Worm (Caenorhabditis elegans) whole organism, L1 larva: ENCODE measurements around the gene ZK892.5.

Experiments used
- C04F5.9 ChIP-seq: sonication (generic microtip); optimal IDR thresholded peaks from 2 replicates; lab custom pipeline; 2016; ENCODE audit warnings: missing genetic modification characterization, missing compliant biosample characterization
- C16A3.4 ChIP-seq: fragments of 150-350 bp; optimal IDR thresholded peaks from 2 replicates; lab custom pipeline; 2014; ENCODE audit warnings: missing biosample characterization, missing genetic modification characterization
- aha-1 ChIP-seq: fragments of 150-350 bp; optimal IDR thresholded peaks from 2 replicates; lab custom pipeline; 2014; ENCODE audit warnings: missing biosample characterization, missing genetic modification characterization
- alr-1 ChIP-seq: fragments of 200-800 bp; sonication (Bioruptor generic); optimal IDR thresholded peaks from 2 replicates; lab custom pipeline; 2018; ENCODE audit warnings: borderline replicate concordance, mild to moderate bottlenecking, missing genetic modification characterization, missing compliant biosample characterization
- ceh-82 ChIP-seq, 3 experiments: fragments of 150-350 bp in 1 of 3; sonication (generic microtip) in 2 of 3; optimal IDR thresholded peaks; 2 replicates each; lab custom pipeline; 2014 to 2017; ENCODE audit warnings: missing biosample characterization in 3 of 3, missing genetic modification characterization in 3 of 3
- ces-1 ChIP-seq: fragments of 150-350 bp; optimal IDR thresholded peaks from 2 replicates; lab custom pipeline; 2014; ENCODE audit warnings: missing biosample characterization, missing genetic modification reagents, missing genetic modification characterization
- dpl-1 ChIP-seq, 3 experiments: fragments of 150-350 bp in 2 of 3; sonication (generic microtip) in 1 of 3; optimal IDR thresholded peaks; 2 replicates each; lab custom pipeline; 2014 to 2017; ENCODE audit warnings: missing biosample characterization in 3 of 3, missing genetic modification characterization in 3 of 3, missing genetic modification reagents in 3 of 3
- efl-1 ChIP-seq, 4 experiments: fragments of 150-350 bp; optimal IDR thresholded peaks in 3 of 4; peaks in 1 of 4; 1 replicate in 1 of 4; 2 replicates in 3 of 4; lab custom pipeline; 2014; ENCODE audit warnings: missing biosample characterization in 2 of 4, missing genetic modification characterization in 2 of 4, missing genetic modification reagents in 2 of 4
- egl-13 ChIP-seq: sonication (generic microtip); optimal IDR thresholded peaks from 2 replicates; lab custom pipeline; 2016; ENCODE audit warnings: missing genotype, missing genetic modification reagents, missing genetic modification characterization, missing compliant biosample characterization
- egl-27 ChIP-seq, 2 experiments: fragments of 150-350 bp in 1 of 2; sonication (generic microtip); optimal IDR thresholded peaks; 3 replicates each; lab custom pipeline; 2017 to 2018; ENCODE audit warnings: missing biosample characterization in 2 of 2, missing genetic modification characterization in 2 of 2, missing genetic modification reagents in 2 of 2
- elt-2 ChIP-seq: sonication (generic microtip); optimal IDR thresholded peaks from 2 replicates; lab custom pipeline; 2016; ENCODE audit warnings: missing genetic modification characterization, mild to moderate bottlenecking, inconsistent platforms, missing compliant biosample characterization, missing genetic modification reagents
- elt-3 ChIP-seq, 6 experiments: fragments of 150-350 bp in 1 of 6; sonication (generic microtip); optimal IDR thresholded peaks; 2 replicates each; lab custom pipeline; 2017 to 2018; ENCODE audit warnings: missing biosample characterization in 6 of 6, missing genetic modification characterization in 6 of 6, inconsistent platforms in 1 of 6
- ets-5 ChIP-seq: fragments of 200-800 bp; sonication (Bioruptor generic); IDR thresholded peaks from 2 replicates; pipeline ENCODE4 v1.3.6; 2022; ENCODE audit warnings: missing genetic modification characterization, missing compliant biosample characterization
- fkh-10 ChIP-seq: sonication (generic microtip); optimal IDR thresholded peaks from 2 replicates; lab custom pipeline; 2017; ENCODE audit warnings: missing biosample characterization, missing genetic modification reagents, missing genetic modification characterization
- fos-1 ChIP-seq: fragments of 150-350 bp; optimal IDR thresholded peaks from 2 replicates; lab custom pipeline; 2014; ENCODE audit warnings: missing biosample characterization, missing genetic modification characterization
- grh-1 ChIP-seq: fragments of 200-800 bp; sonication (Bioruptor generic); IDR thresholded peaks from 2 replicates; pipeline ENCODE4 v1.3.6; 2022; ENCODE audit warnings: missing genetic modification reagents, missing genetic modification characterization, missing compliant biosample characterization
- hlh-17 ChIP-seq: fragments of 200-800 bp; sonication (Bioruptor generic); optimal IDR thresholded peaks from 2 replicates; lab custom pipeline; 2018; ENCODE audit warnings: missing genetic modification characterization, mild to moderate bottlenecking, missing compliant biosample characterization, moderate library complexity, borderline replicate concordance
- hlh-4 ChIP-seq: sonication (generic microtip); optimal IDR thresholded peaks from 2 replicates; lab custom pipeline; 2016; ENCODE audit warnings: mild to moderate bottlenecking, missing genetic modification characterization, missing compliant biosample characterization
- lin-13 ChIP-seq: fragments of 150-350 bp; optimal IDR thresholded peaks from 2 replicates; lab custom pipeline; 2014; ENCODE audit warnings: missing biosample characterization, missing genetic modification reagents, missing genetic modification characterization
- lin-14 ChIP-seq: fragments of 200-800 bp; sonication (Bioruptor generic); optimal IDR thresholded peaks from 2 replicates; lab custom pipeline; 2018; ENCODE audit warnings: mild to moderate bottlenecking, missing genetic modification characterization, moderate library complexity, missing compliant biosample characterization
- lin-35 ChIP-seq, 2 experiments: fragments of 150-350 bp; optimal IDR thresholded peaks; 2 replicates each; lab custom pipeline; 2014; ENCODE audit warnings: missing biosample characterization in 2 of 2, missing genetic modification characterization in 2 of 2, missing genetic modification reagents in 2 of 2
- lin-39 ChIP-seq: fragments of 150-350 bp; optimal IDR thresholded peaks from 2 replicates; lab custom pipeline; 2014; ENCODE audit warnings: missing biosample characterization, missing genetic modification reagents, missing genetic modification characterization
- lsy-2 ChIP-seq, 2 experiments: fragments of 150-350 bp; optimal IDR thresholded peaks; 2 replicates each; lab custom pipeline; 2014; ENCODE audit warnings: missing biosample characterization in 2 of 2, missing genetic modification characterization in 2 of 2
- mab-9 ChIP-seq: fragments of 200-800 bp; sonication (Bioruptor generic); IDR thresholded peaks from 2 replicates; pipeline ENCODE4 v1.3.6; 2022; ENCODE audit warnings: missing genetic modification reagents, missing genetic modification characterization, missing compliant biosample characterization
- mdl-1 ChIP-seq, 2 experiments: fragments of 150-350 bp; optimal IDR thresholded peaks; 2 replicates each; lab custom pipeline; 2014 to 2017; ENCODE audit warnings: missing biosample characterization in 2 of 2, missing genetic modification characterization in 2 of 2, inconsistent platforms in 1 of 2
- nhr-19 ChIP-seq: fragments of 200-800 bp; sonication (Bioruptor generic); conservative IDR thresholded peaks from 2 replicates; pipeline ENCODE4 v1.3.6; 2022; ENCODE audit warnings: missing genetic modification characterization, missing compliant biosample characterization
- nhr-20 ChIP-seq: sonication (generic microtip); optimal IDR thresholded peaks from 2 replicates; lab custom pipeline; 2016; ENCODE audit warnings: mild to moderate bottlenecking, missing genetic modification characterization, missing compliant biosample characterization
- nhr-237 ChIP-seq: fragments of 150-350 bp; optimal IDR thresholded peaks from 2 replicates; lab custom pipeline; 2014; ENCODE audit warnings: missing biosample characterization, missing genetic modification characterization
- nhr-28 ChIP-seq: fragments of 150-350 bp; optimal IDR thresholded peaks from 2 replicates; lab custom pipeline; 2014; ENCODE audit warnings: missing biosample characterization, missing genetic modification characterization
- nhr-71 ChIP-seq: sonication (generic microtip); optimal IDR thresholded peaks from 2 replicates; lab custom pipeline; 2016; ENCODE audit warnings: mild to moderate bottlenecking, missing genetic modification characterization, moderate library complexity, missing compliant biosample characterization
- nhr-85 ChIP-seq: sonication (generic microtip); peaks from one replicate; lab custom pipeline; 2016; ENCODE audit warnings: missing genetic modification characterization, inconsistent platforms, missing compliant biosample characterization
- pax-3 ChIP-seq: fragments of 200-800 bp; sonication (Bioruptor generic); optimal IDR thresholded peaks from 2 replicates; lab custom pipeline; 2018; ENCODE audit warnings: mild to moderate bottlenecking, missing genetic modification characterization, moderate library complexity, missing compliant biosample characterization
- pqm-1 ChIP-seq: sonication (generic microtip); optimal IDR thresholded peaks from 3 replicates; lab custom pipeline; 2017; ENCODE audit warnings: missing biosample characterization, missing genetic modification characterization
- rnt-1 ChIP-seq: sonication (generic microtip); optimal IDR thresholded peaks from 2 replicates; lab custom pipeline; 2016; ENCODE audit warnings: mild to moderate bottlenecking, missing genetic modification characterization, moderate library complexity, missing compliant biosample characterization
- skn-1 ChIP-seq: fragments of 150-350 bp; optimal IDR thresholded peaks from 2 replicates; lab custom pipeline; 2014; ENCODE audit warnings: missing biosample characterization, missing genetic modification characterization
- snpc-4 ChIP-seq: fragments of 150-350 bp; optimal IDR thresholded peaks from 2 replicates; lab custom pipeline; 2014; ENCODE audit warnings: missing biosample characterization, missing genetic modification characterization
- snu-23 ChIP-seq: sonication (generic microtip); optimal IDR thresholded peaks from 2 replicates; lab custom pipeline; 2016; ENCODE audit warnings: missing genetic modification characterization, missing compliant biosample characterization
- sox-4 ChIP-seq: sonication (generic microtip); optimal IDR thresholded peaks from 2 replicates; lab custom pipeline; 2016; ENCODE audit warnings: missing genetic modification characterization, missing compliant biosample characterization
- swsn-7 ChIP-seq: sonication (generic microtip); optimal IDR thresholded peaks from 2 replicates; lab custom pipeline; 2016; ENCODE audit warnings: missing genetic modification characterization, missing compliant biosample characterization
- tlp-1 ChIP-seq: fragments of 150-350 bp; optimal IDR thresholded peaks from 2 replicates; lab custom pipeline; 2014; ENCODE audit warnings: missing biosample characterization, missing genetic modification characterization
- unc-30 ChIP-seq: sonication (generic microtip); optimal IDR thresholded peaks from 2 replicates; lab custom pipeline; 2017; ENCODE audit warnings: missing biosample characterization, missing genetic modification characterization
- xbp-1 ChIP-seq: sonication (generic microtip); optimal IDR thresholded peaks from 2 replicates; lab custom pipeline; 2016; ENCODE audit warnings: missing genetic modification characterization, missing compliant biosample characterization
- zip-4 ChIP-seq: fragments of 200-800 bp; sonication (Bioruptor generic); optimal IDR thresholded peaks from 2 replicates; lab custom pipeline; 2018; ENCODE audit warnings: mild to moderate bottlenecking, missing genetic modification characterization, moderate library complexity, missing compliant biosample characterization
- ztf-4 ChIP-seq: fragments of 150-350 bp; optimal IDR thresholded peaks from 2 replicates; lab custom pipeline; 2014; ENCODE audit warnings: missing biosample characterization, missing genetic modification characterization

The ZK892.5 gene

DNA sequence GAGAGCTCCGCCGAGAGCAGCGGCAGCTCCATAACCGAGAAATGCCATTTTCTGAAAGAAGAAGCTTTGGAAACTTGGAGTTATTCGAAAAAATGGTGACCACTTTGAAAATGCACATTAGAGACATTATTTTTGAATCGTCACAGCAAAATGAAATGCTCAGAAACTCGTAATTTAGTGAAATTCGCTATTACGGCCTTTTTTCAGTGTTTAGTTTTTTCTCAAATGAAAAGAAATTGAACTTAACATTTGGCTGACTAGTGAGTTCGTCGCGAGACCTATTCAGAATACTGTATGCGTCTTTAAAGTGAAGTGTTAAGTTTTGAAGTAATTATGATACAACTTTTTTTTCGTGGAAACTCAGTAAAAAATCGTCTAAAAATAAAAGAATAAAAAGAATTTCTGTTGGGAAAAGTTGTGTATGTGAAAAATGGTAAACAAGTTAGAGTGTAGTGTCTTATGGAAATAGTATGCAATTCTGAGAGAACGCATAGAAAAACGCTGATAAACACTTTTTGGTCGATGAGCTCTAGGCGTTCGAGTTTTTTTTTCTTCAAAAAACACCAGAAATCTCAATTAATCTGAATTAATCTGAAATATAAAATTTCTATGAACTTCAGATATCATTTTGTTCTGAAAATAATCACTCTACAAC is 37.5 kb upstream of the ZK892.5 start, which contains the start of gene R53.5:
Gene R53.5 (minus strand): TSS at position 51 of the 655 bp plus-strand sequence.
- TF ChIP-seq fos-1 (tag; lab: Kevin White, UChicago) (no peak), elt-3 (tag; optimal IDR thresholded peaks at IDR 0.05; lab: Kevin White, UChicago) (no peak), hlh-17 (GFP tag; lab: Kevin White, UChicago) (no peak), efl-1 (optimal IDR thresholded peaks at IDR 0.05; lab: Kevin White, UChicago) (no peak), efl-1 (GFP tag; optimal IDR thresholded peaks at IDR 0.05 in 1 of 2; lab: Kevin White, UChicago) (peak in 1 of 2 experiments; percentile 30), hlh-4 (tag; lab: Kevin White, UChicago) (no peak), lin-13 (GFP tag; lab: Kevin White, UChicago) (no peak), nhr-71 (tag; lab: Kevin White, UChicago) (no peak), ces-1 (GFP tag; lab: Kevin White, UChicago) (no peak), mab-9 (no peak), skn-1 (tag; lab: Kevin White, UChicago) (no peak), dpl-1 (GFP tag; optimal IDR thresholded peaks at IDR 0.05; lab: Kevin White, UChicago) (no peak), lsy-2 (tag; optimal IDR thresholded peaks at IDR 0.05; lab: Kevin White, UChicago) (peak in 1 of 2 experiments; percentile 38)

DNA sequence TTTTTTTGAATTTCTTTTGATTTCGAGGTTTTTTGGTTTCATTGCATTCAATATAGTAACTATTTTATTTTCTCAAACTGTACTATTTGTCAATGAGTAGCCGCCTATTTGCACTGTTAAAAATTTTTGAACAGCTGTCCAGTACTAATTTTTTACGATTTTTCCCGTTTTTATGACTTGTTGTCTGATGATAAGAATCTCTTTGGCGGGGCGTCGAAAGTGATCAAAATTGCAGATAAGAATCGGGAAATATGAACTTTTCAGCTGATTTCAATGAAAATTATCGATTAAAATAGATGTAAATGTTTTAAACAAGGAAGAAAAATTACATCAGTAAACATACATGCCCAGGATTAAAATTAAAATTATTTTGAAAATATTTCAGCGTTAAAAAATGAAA is 33.8 kb upstream of the ZK892.5 start:
- peak; percentile 36 for TF ChIP-seq tlp-1 (tag; lab: Kevin White, UChicago)
- peak; percentile 89 for TF ChIP-seq nhr-85 (tag; lab: Kevin White, UChicago)
- TF ChIP-seq nhr-20: peak; percentile 8
- peak; percentile 71 for TF ChIP-seq elt-2 (tag; lab: Kevin White, UChicago)
- TF ChIP-seq dpl-1 (GFP tag; optimal IDR thresholded peaks at IDR 0.05; lab: Kevin White, UChicago): no peak
- no peak for TF ChIP-seq egl-13
- TF ChIP-seq lin-35 (GFP tag; optimal IDR thresholded peaks at IDR 0.05; lab: Kevin White, UChicago): peak in 1 of 2 experiments; percentile 21
- TF ChIP-seq efl-1 (optimal IDR thresholded peaks at IDR 0.05; lab: Kevin White, UChicago): no peak
- TF ChIP-seq efl-1 (GFP tag; optimal IDR thresholded peaks at IDR 0.05 in 1 of 2; lab: Kevin White, UChicago): peak in 1 of 2 experiments; percentile 1
- peak; percentile 64 for TF ChIP-seq lin-14 (GFP tag; lab: Kevin White, UChicago)

DNA sequence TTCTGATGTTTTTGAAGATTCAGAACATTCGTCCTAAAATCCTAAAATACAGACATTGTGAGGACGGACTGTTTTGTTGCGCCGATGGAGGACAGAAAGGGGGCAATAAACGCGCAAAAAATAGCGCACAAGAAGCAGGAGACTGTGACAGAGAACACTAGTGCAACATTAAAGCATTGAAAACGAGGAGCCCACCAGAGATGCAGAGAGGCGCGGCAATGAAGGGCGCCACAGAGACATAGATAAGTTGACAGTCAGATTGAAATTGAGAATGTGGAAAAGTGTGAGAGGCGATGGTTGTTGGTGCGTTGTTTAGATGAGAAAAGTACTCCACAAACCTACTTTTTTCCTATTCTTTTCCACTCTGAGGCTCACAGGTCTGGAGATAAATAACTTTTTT is 33.0 kb upstream of the ZK892.5 start, which contains the start of gene aakg-5:
Gene aakg-5 (minus strand): TSS at position 159 of the 400 bp plus-strand sequence.
- TF ChIP-seq egl-13 (no peak), aha-1 (tag; lab: Kevin White, UChicago) (no peak), zip-4 (GFP tag; lab: Kevin White, UChicago) (no peak), pax-3 (tag; lab: Kevin White, UChicago) (peak; percentile 21), nhr-20 (peak; percentile 94), nhr-19 (GFP tag; lab: Robert Waterston, UW) (peak; percentile 82), lin-39 (tag; lab: Kevin White, UChicago) (peak; percentile 46), egl-27 (tag; optimal IDR thresholded peaks at IDR 0.05; lab: Kevin White, UChicago) (peak; percentile 28 to 72), ztf-4 (tag; lab: Kevin White, UChicago) (peak; percentile 63), mdl-1 (tag; optimal IDR thresholded peaks at IDR 0.05; lab: Kevin White, UChicago) (peak in 1 of 2 experiments; percentile 87), snpc-4 (tag; lab: Kevin White, UChicago) (peak; percentile 41), rnt-1 (tag; lab: Kevin White, UChicago) (peak; percentile 90), grh-1 (peak; percentile 88), nhr-237 (tag; lab: Kevin White, UChicago) (peak; percentile 45), ets-5 (no peak), alr-1 (no peak), fkh-10 (peak; percentile 37), lin-13 (GFP tag; lab: Kevin White, UChicago) (peak; percentile 88), unc-30 (tag; lab: Kevin White, UChicago) (no peak), swsn-7 (tag; lab: Kevin White, UChicago) (peak; percentile 90), nhr-28 (tag; lab: Kevin White, UChicago) (no peak), C16A3.4 (tag; lab: Kevin White, UChicago) (peak; percentile 56), lin-35 (GFP tag; optimal IDR thresholded peaks at IDR 0.05; lab: Kevin White, UChicago) (peak; percentile 72 to 88), hlh-17 (GFP tag; lab: Kevin White, UChicago) (no peak), pqm-1 (tag; lab: Kevin White, UChicago) (no peak), ceh-82 (tag; optimal IDR thresholded peaks at IDR 0.05; lab: Kevin White, UChicago) (peak; percentile 59 to 74 (median 72)), sox-4 (tag; lab: Kevin White, UChicago) (no peak), xbp-1 (tag; lab: Kevin White, UChicago) (peak; percentile 79), elt-2 (tag; lab: Kevin White, UChicago) (peak; percentile 80), elt-3 (tag; optimal IDR thresholded peaks at IDR 0.05; lab: Kevin White, UChicago) (peak in 5 of 6 experiments; percentile 36 to 86 (median 56)), lin-14 (GFP tag; lab: Kevin White, UChicago) (peak; percentile 96), snu-23 (peak; percentile 92), C04F5.9 (tag; lab: Kevin White, UChicago) (peak; percentile 56)
